Fruit fly (Drosophila melanogaster) whole organism, embryonic: Measurements from ENCODE around the gene dlg1.
A peak's percentile ranks its signal among the peaks of the same experiment; 100 is the strongest.

Source experiments
- CG10274 ChIP-seq: fragments of 200-800 bp; sonication (Bioruptor generic); optimal IDR thresholded peaks from 3 replicates; lab custom pipeline; 2017; ENCODE audit warnings: missing biosample characterization, mild to moderate bottlenecking, missing genetic modification characterization
- CG11504 ChIP-seq: fragments of 200-800 bp; sonication (Bioruptor generic); optimal IDR thresholded peaks from 3 replicates; lab custom pipeline; 2019; ENCODE audit warnings: missing biosample characterization, mild to moderate bottlenecking, missing genetic modification characterization, moderate library complexity
- CG14667 ChIP-seq: fragments of 200-800 bp; sonication (Bioruptor generic); IDR thresholded peaks from 2 replicates; pipeline ENCODE4 v1.3.6; 2022; ENCODE audit warnings: missing biosample characterization, missing genetic modification characterization
- CG17359 ChIP-seq: fragments of 200-800 bp; sonication (Bioruptor generic); optimal IDR thresholded peaks from 3 replicates; lab custom pipeline; 2018; ENCODE audit warnings: missing biosample characterization, mild to moderate bottlenecking, missing genetic modification characterization, moderate library complexity
- CG17802 ChIP-seq: fragments of 200-800 bp; sonication (Bioruptor generic); optimal IDR thresholded peaks from 2 replicates; lab custom pipeline; 2018; ENCODE audit warnings: missing biosample characterization, mild to moderate bottlenecking, missing genetic modification characterization, moderate library complexity
- CG17912 ChIP-seq: fragments of 200-800 bp; sonication (Bioruptor generic); optimal IDR thresholded peaks from 2 replicates; lab custom pipeline; 2018; ENCODE audit warnings: missing biosample characterization, mild to moderate bottlenecking, missing genetic modification characterization
- CG18619 ChIP-seq: fragments of 200-800 bp; sonication (Bioruptor generic); optimal IDR thresholded peaks from 3 replicates; lab custom pipeline; 2017; ENCODE audit warnings: missing biosample characterization, mild to moderate bottlenecking, missing genetic modification characterization
- CG2116 ChIP-seq: fragments of 200-800 bp; sonication (Bioruptor generic); optimal IDR thresholded peaks from 3 replicates; lab custom pipeline; 2018; ENCODE audit warnings: missing biosample characterization, mild to moderate bottlenecking, missing genetic modification characterization
- CG2202 ChIP-seq: fragments of 200-800 bp; sonication (Bioruptor generic); optimal IDR thresholded peaks from 2 replicates; lab custom pipeline; 2018; ENCODE audit warnings: missing biosample characterization, mild to moderate bottlenecking, missing genetic modification characterization
- CG31441 ChIP-seq: fragments of 200-800 bp; sonication (Bioruptor generic); IDR thresholded peaks from 2 replicates; pipeline ENCODE4 v1.3.6; 2022; ENCODE audit warnings: missing biosample characterization, missing genetic modification characterization
- CG32772 ChIP-seq: fragments of 200-800 bp; sonication (Bioruptor generic); IDR thresholded peaks from 2 replicates; pipeline ENCODE4 v1.3.6; 2022; ENCODE audit warnings: missing biosample characterization, missing genetic modification characterization
- CG7556 ChIP-seq: fragments of 200-800 bp; sonication (Bioruptor generic); optimal IDR thresholded peaks from 2 replicates; lab custom pipeline; 2017; ENCODE audit warnings: missing biosample characterization, mild to moderate bottlenecking, missing genetic modification characterization
- CG7928 ChIP-seq: fragments of 200-800 bp; sonication (Bioruptor generic); optimal IDR thresholded peaks from 2 replicates; lab custom pipeline; 2017; ENCODE audit warnings: missing biosample characterization, mild to moderate bottlenecking, missing genetic modification characterization
- CG9215 ChIP-seq: fragments of 200-800 bp; sonication (Bioruptor generic); IDR thresholded peaks from 2 replicates; pipeline ENCODE4 v1.3.6; 2022; ENCODE audit warnings: missing biosample characterization, missing genetic modification characterization
- CG9876 ChIP-seq: fragments of 200-800 bp; sonication (Bioruptor generic); optimal IDR thresholded peaks from 2 replicates; lab custom pipeline; 2016; ENCODE audit warnings: missing biosample characterization, missing genetic modification characterization
- Dref ChIP-seq: fragments of 200-800 bp; sonication (Bioruptor generic); IDR thresholded peaks from 2 replicates; pipeline ENCODE4 v1.3.6; 2022; ENCODE audit warnings: missing biosample characterization, missing genetic modification characterization
- GATAe ChIP-seq: fragments of 200-800 bp; sonication (Bioruptor generic); conservative IDR thresholded peaks from 2 replicates; pipeline ENCODE4 v1.3.6; 2022; ENCODE audit warnings: missing biosample characterization, missing genetic modification characterization
- H15 ChIP-seq: fragments of 200-800 bp; sonication (Bioruptor generic); IDR thresholded peaks from 3 replicates; pipeline ENCODE4 v1.3.6; 2022; ENCODE audit warnings: missing biosample characterization, missing genetic modification characterization
- H2.0 ChIP-seq: fragments of 200-800 bp; sonication (Bioruptor generic); IDR thresholded peaks from 2 replicates; pipeline ENCODE4 v1.3.6; 2022; ENCODE audit warnings: missing biosample characterization, missing genetic modification characterization
- Hr51 ChIP-seq, 2 experiments: fragments of 200-800 bp; sonication (Bioruptor generic); optimal IDR thresholded peaks; 2 replicates in 1 of 2; 3 replicates in 1 of 2; lab custom pipeline; 2016 to 2018; ENCODE audit warnings: missing biosample characterization in 2 of 2, missing genetic modification characterization in 2 of 2, mild to moderate bottlenecking in 1 of 2, moderate library complexity in 1 of 2
- Hr78 ChIP-seq, 2 experiments: fragments of 200-800 bp in 1 of 2; fragments of >200 bp in 1 of 2; sonication (Bioruptor generic) in 1 of 2; optimal IDR thresholded peaks; 2 replicates each; lab custom pipeline; 2017 to 2019; ENCODE audit warnings: missing biosample characterization in 2 of 2, missing genetic modification characterization in 2 of 2, mild to moderate bottlenecking in 1 of 2, moderate library complexity in 1 of 2
- Kr ChIP-seq: fragments of 200-800 bp; sonication (Bioruptor generic); optimal IDR thresholded peaks from 2 replicates; lab custom pipeline; 2017; ENCODE audit warnings: missing biosample characterization, mild to moderate bottlenecking, missing genetic modification characterization
- NFAT ChIP-seq: fragments of 200-800 bp; sonication (Bioruptor generic); IDR thresholded peaks from 2 replicates; pipeline ENCODE4 v1.3.6; 2022; ENCODE audit warnings: missing biosample characterization, missing genetic modification characterization
- Nf-YA ChIP-seq: fragments of 200-800 bp; sonication (Bioruptor generic); IDR thresholded peaks from 2 replicates; pipeline ENCODE4 v1.3.6; 2022; ENCODE audit warnings: missing biosample characterization, missing genetic modification characterization
- Sry-β ChIP-seq: fragments of 200-800 bp; sonication (Bioruptor generic); optimal IDR thresholded peaks from 2 replicates; lab custom pipeline; 2018; ENCODE audit warnings: missing biosample characterization, mild to moderate bottlenecking, missing genetic modification characterization, moderate library complexity
- Ssrp ChIP-seq: fragments of 200-800 bp; sonication (Bioruptor generic); optimal IDR thresholded peaks from 2 replicates; lab custom pipeline; 2018; ENCODE audit warnings: missing biosample characterization, mild to moderate bottlenecking, missing genetic modification characterization, moderate library complexity
- Stat92E ChIP-seq, 3 experiments: fragments of >200 bp in 2 of 3; fragments of 200-800 bp in 1 of 3; sonication (Bioruptor generic) in 1 of 3; optimal IDR thresholded peaks; 2 replicates each; lab custom pipeline; 2017 to 2019; ENCODE audit warnings: missing biosample characterization in 3 of 3, missing genetic modification characterization in 3 of 3, mild to moderate bottlenecking in 1 of 3, moderate library complexity in 1 of 3
- Xbp1 ChIP-seq: fragments of 200-800 bp; sonication (Bioruptor generic); optimal IDR thresholded peaks from 3 replicates; lab custom pipeline; 2016; ENCODE audit warnings: missing biosample characterization, mild to moderate bottlenecking, missing genetic modification characterization
- ac ChIP-seq: fragments of 200-800 bp; sonication (Bioruptor generic); optimal IDR thresholded peaks from 3 replicates; lab custom pipeline; 2017; ENCODE audit warnings: missing biosample characterization, mild to moderate bottlenecking, missing genetic modification characterization
- bigmax ChIP-seq: fragments of 200-800 bp; sonication (Bioruptor generic); optimal IDR thresholded peaks from 2 replicates; lab custom pipeline; 2018; ENCODE audit warnings: missing biosample characterization, mild to moderate bottlenecking, missing genetic modification characterization
- fru ChIP-seq: fragments of >200 bp; optimal IDR thresholded peaks from 2 replicates; lab custom pipeline; 2017
- gcm2 ChIP-seq: fragments of 200-800 bp; sonication (Bioruptor generic); optimal IDR thresholded peaks from 2 replicates; lab custom pipeline; 2016; ENCODE audit warnings: missing biosample characterization, missing genetic modification characterization
- gro ChIP-seq: fragments of 200-800 bp; sonication (Bioruptor generic); optimal IDR thresholded peaks from 2 replicates; lab custom pipeline; 2016; ENCODE audit warnings: missing biosample characterization, missing genetic modification characterization
- lola ChIP-seq, 3 experiments: fragments of >200 bp in 2 of 3; fragments of 200-800 bp in 1 of 3; sonication (Bioruptor generic) in 1 of 3; optimal IDR thresholded peaks; 2 replicates each; lab custom pipeline; 2017 to 2019; ENCODE audit warnings: missing biosample characterization in 3 of 3, missing genetic modification characterization in 3 of 3, mild to moderate bottlenecking in 1 of 3, moderate library complexity in 1 of 3
- maf-S ChIP-seq: fragments of 200-800 bp; sonication (Bioruptor generic); optimal IDR thresholded peaks from 2 replicates; lab custom pipeline; 2016; ENCODE audit warnings: missing biosample characterization, missing genetic modification characterization
- nerfin-1 ChIP-seq: fragments of 200-800 bp; sonication (Bioruptor generic); optimal IDR thresholded peaks from 3 replicates; lab custom pipeline; 2019; ENCODE audit warnings: missing biosample characterization, mild to moderate bottlenecking, missing genetic modification characterization, moderate library complexity
- nerfin-2 ChIP-seq: fragments of 200-800 bp; sonication (Bioruptor generic); IDR thresholded peaks from 2 replicates; pipeline ENCODE4 v1.3.6; 2022; ENCODE audit warnings: missing biosample characterization, missing genetic modification characterization; ENCODE audit not compliant: partially characterized antibody
- oc ChIP-seq: fragments of 200-800 bp; sonication (Bioruptor generic); optimal IDR thresholded peaks from 2 replicates; lab custom pipeline; 2018; ENCODE audit warnings: missing biosample characterization, mild to moderate bottlenecking, missing genetic modification characterization, moderate library complexity
- phol ChIP-seq: fragments of 200-800 bp; sonication (Bioruptor generic); optimal IDR thresholded peaks from 3 replicates; lab custom pipeline; 2018; ENCODE audit warnings: missing biosample characterization, mild to moderate bottlenecking, missing genetic modification characterization, moderate library complexity
- pita ChIP-seq: fragments of 200-800 bp; sonication (Bioruptor generic); optimal IDR thresholded peaks from 2 replicates; lab custom pipeline; 2017; ENCODE audit warnings: missing biosample characterization, mild to moderate bottlenecking, missing genetic modification characterization
- rib ChIP-seq: fragments of 200-800 bp; sonication (Bioruptor generic); IDR thresholded peaks from 2 replicates; pipeline ENCODE4 v1.3.6; 2022; ENCODE audit warnings: missing biosample characterization, missing genetic modification characterization
- sc ChIP-seq, 3 experiments: fragments of >200 bp in 2 of 3; fragments of 200-800 bp in 1 of 3; sonication (Bioruptor generic) in 1 of 3; optimal IDR thresholded peaks; 2 replicates in 2 of 3; 3 replicates in 1 of 3; lab custom pipeline; 2017; ENCODE audit warnings: mild to moderate bottlenecking in 1 of 3, missing biosample characterization in 1 of 3, missing genetic modification characterization in 1 of 3, missing genetic modification reagents in 1 of 3
- sima ChIP-seq: fragments of 200-800 bp; sonication (Bioruptor generic); optimal IDR thresholded peaks from 2 replicates; lab custom pipeline; 2016; ENCODE audit warnings: missing biosample characterization, missing genetic modification characterization
- sisA ChIP-seq: fragments of 200-800 bp; sonication (Bioruptor generic); IDR thresholded peaks from 2 replicates; pipeline ENCODE4 v1.3.6; 2022; ENCODE audit warnings: missing biosample characterization, missing genetic modification characterization
- slou ChIP-seq: fragments of 200-800 bp; sonication (Bioruptor generic); optimal IDR thresholded peaks from 3 replicates; lab custom pipeline; 2016; ENCODE audit warnings: missing biosample characterization, missing genetic modification characterization
- sna ChIP-seq: fragments of 200-800 bp; sonication (Bioruptor generic); IDR thresholded peaks from 2 replicates; pipeline ENCODE4 v1.3.6; 2022; ENCODE audit warnings: missing biosample characterization, missing genetic modification characterization; ENCODE audit not compliant: partially characterized antibody
- tna ChIP-seq: fragments of 200-800 bp; sonication (Bioruptor generic); IDR thresholded peaks from 2 replicates; pipeline ENCODE4 v1.3.6; 2022; ENCODE audit warnings: missing biosample characterization, missing genetic modification characterization; ENCODE audit not compliant: partially characterized antibody
- tx ChIP-seq: fragments of 200-800 bp; sonication (Bioruptor generic); optimal IDR thresholded peaks from 2 replicates; lab custom pipeline; 2016; ENCODE audit warnings: missing biosample characterization, missing genetic modification characterization
- vnd ChIP-seq: fragments of 200-800 bp; sonication (Bioruptor generic); IDR thresholded peaks from 3 replicates; pipeline ENCODE4 v1.3.6; 2022; ENCODE audit warnings: missing biosample characterization, missing genetic modification characterization; ENCODE audit not compliant: partially characterized antibody

The dlg1 gene

DNA sequence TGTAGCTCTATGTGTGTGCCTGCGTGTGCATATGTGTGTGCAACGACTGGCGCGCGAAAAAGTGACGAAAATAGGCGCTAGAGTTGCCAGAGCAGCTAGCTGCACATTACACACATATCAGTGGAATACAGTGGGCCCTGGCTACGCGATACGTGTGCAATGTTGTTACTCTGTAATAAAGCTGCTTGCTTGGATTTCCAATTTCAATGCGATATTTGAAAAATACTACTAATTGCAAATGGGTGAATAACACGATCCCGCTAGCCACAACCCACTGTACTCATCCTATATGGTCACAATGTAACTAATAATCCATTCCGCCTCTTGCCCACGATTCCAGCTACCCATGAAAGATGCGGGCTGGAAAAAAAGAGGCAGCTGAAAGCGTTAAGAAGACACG lies 18.1 kb upstream of the dlg1 start (continued):
- TF ChIP-seq Dref (GFP tag; lab: Robert Waterston, UW) (peak; percentile 39), CG17359 (tag; lab: Kevin White, UChicago) (peak; percentile 95), slou (GFP tag; lab: Kevin White, UChicago) (peak; percentile 74), CG7928 (peak; percentile 58), oc (peak; percentile 92), ac (peak; percentile 66), CG10274 (peak; percentile 85), fru (no peak), Xbp1 (GFP tag; lab: Kevin White, UChicago) (peak; percentile 95), CG32772 (GFP tag; lab: Robert Waterston, UW) (peak; percentile 95), GATAe (GFP tag; lab: Robert Waterston, UW) (peak; percentile 67), Sry-β (peak; percentile 38), lola (GFP tag; optimal IDR thresholded peaks at IDR 0.05; lab: Kevin White, UChicago) (peak in 1 of 3 experiments; percentile 77), CG14667 (GFP tag; lab: Robert Waterston, UW) (peak; percentile 92), Kr (GFP tag; lab: Kevin White, UChicago) (no peak), tna (GFP tag; lab: Robert Waterston, UW) (0 out of 2 replicates have a peak, but pooled peaks have one; percentile 16), CG17802 (tag; lab: Kevin White, UChicago) (peak; percentile 76), rib (GFP tag; lab: Robert Waterston, UW) (peak; percentile 83), phol (tag; lab: Kevin White, UChicago) (peak; percentile 89), Ssrp (tag; lab: Kevin White, UChicago) (peak; percentile 89), sc (optimal IDR thresholded peaks at IDR 0.05; lab: Kevin White, UChicago) (no peak), sc (GFP tag; optimal IDR thresholded peaks at IDR 0.05; lab: Kevin White, UChicago) (peak; percentile 74), NFAT (GFP tag; lab: Robert Waterston, UW) (peak; percentile 95), CG9215 (peak; percentile 87), maf-S (GFP tag; lab: Kevin White, UChicago) (peak; percentile 90), nerfin-1 (peak; percentile 79), sna (GFP tag; lab: Robert Waterston, UW) (no peak), H2.0 (GFP tag; lab: Robert Waterston, UW) (peak; percentile 95), Hr51 (GFP tag; optimal IDR thresholded peaks at IDR 0.05; lab: Kevin White, UChicago) (peak; percentile 89 to 92), CG11504 (peak; percentile 92), sima (GFP tag; lab: Kevin White, UChicago) (peak; percentile 81), tx (GFP tag; lab: Kevin White, UChicago) (peak; percentile 89), CG17912 (peak; percentile 87), CG31441 (GFP tag; lab: Robert Waterston, UW) (peak; percentile 86), gro (GFP tag; lab: Kevin White, UChicago) (peak; percentile 86), Nf-YA (GFP tag; lab: Robert Waterston, UW) (peak; percentile 93), CG7556 (GFP tag; lab: Kevin White, UChicago) (peak; percentile 87), Stat92E (GFP tag; optimal IDR thresholded peaks at IDR 0.05; lab: Kevin White, UChicago) (no peak), bigmax (GFP tag; lab: Kevin White, UChicago) (peak; percentile 41), CG2116 (GFP tag; lab: Kevin White, UChicago) (no peak), nerfin-2 (GFP tag; lab: Robert Waterston, UW) (no peak), sisA (GFP tag; lab: Robert Waterston, UW) (peak; percentile 97), CG9876 (peak; percentile 93), CG2202 (tag; lab: Kevin White, UChicago) (peak; percentile 70), CG18619 (peak; percentile 88), H15 (GFP tag; lab: Robert Waterston, UW) (peak; percentile 95), vnd (GFP tag; lab: Robert Waterston, UW) (no peak), Hr78 (GFP tag; optimal IDR thresholded peaks at IDR 0.05; lab: Kevin White, UChicago) (peak in 1 of 2 experiments; percentile 56), gcm2 (peak; percentile 60), pita (GFP tag; lab: Kevin White, UChicago) (no peak)
